Fruit fly (Drosophila melanogaster): ENCODE measurements around the gene Elo68beta.

Elo68beta gene

DNA sequence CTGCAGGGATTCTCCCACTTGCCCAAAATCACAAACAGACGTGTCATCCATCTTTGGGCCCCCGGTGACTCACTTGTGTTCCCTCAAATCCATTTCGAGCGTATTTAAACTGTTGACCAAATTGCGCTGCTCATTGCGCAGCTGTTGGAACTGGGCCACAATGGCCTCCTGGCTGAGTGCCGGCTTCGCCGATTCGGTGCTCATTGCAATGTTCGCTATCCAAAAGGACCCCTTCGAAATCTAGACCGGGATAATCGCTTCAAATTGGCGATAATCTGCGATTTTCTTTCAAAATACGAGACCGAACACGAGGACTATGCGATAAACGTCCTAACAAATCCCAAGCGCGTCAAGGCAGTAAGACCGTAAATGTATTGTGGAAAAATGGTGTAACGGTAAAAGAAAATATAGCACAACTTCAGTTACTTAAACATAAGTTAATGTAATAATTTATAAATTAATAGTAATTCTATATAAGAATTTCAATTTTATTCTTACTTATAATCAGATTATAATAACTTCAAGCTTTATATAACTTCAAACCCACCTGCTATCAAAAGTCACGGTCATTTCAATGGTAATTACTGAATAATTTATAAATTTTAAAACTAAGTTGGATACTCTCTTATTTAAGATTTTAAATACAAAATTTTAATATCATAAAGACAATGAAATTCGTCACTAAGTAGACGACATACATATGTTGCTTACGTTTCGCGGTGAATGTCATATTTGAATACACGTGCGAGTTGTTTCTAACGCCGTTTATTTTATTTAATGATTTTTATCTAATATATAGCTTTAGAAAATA is 27.2 kb downstream of the Elo68beta start, which contains the start of the genes Pfdn2 and Noc1 (continued):
- TF ChIP-seq lab (GFP tag; optimal IDR thresholded peaks at IDR 0.05) (no peak), CG11560 (tag; IDR thresholded peaks at IDR 0.05) (no peak), HLHmδ (GFP tag; optimal IDR thresholded peaks at IDR 0.05) (no peak), so (GFP tag; IDR thresholded peaks at IDR 0.05) (no peak), sug (tag; optimal IDR thresholded peaks at IDR 0.05) (peak; percentile 58), TFAM (GFP tag; optimal IDR thresholded peaks at IDR 0.05) (no peak), CG5245 (GFP tag; optimal IDR thresholded peaks at IDR 0.05) (no peak), CG17186 (GFP tag; optimal IDR thresholded peaks at IDR 0.05) (no peak), cas (GFP tag; IDR thresholded peaks at IDR 0.05) (0 out of 2 replicates have a peak, but pooled peaks have one; percentile 7), CG13775 (GFP tag; optimal IDR thresholded peaks at IDR 0.05) (peak; percentile 64), ac (GFP tag; optimal IDR thresholded peaks at IDR 0.05) (no peak), CG6654 (GFP tag; optimal IDR thresholded peaks at IDR 0.05) (no peak), CG8478 (optimal IDR thresholded peaks at IDR 0.05) (no peak), CG7928 (GFP tag; optimal IDR thresholded peaks at IDR 0.05) (no peak), Poxn (GFP tag; IDR thresholded peaks at IDR 0.05) (no peak), ATbp (GFP tag; optimal IDR thresholded peaks at IDR 0.05) (no peak), CG7357 (GFP tag; IDR thresholded peaks at IDR 0.05) (peak; percentile 49; the same call in 1 of the 3 replicates), gem (tag; optimal IDR thresholded peaks at IDR 0.05) (no peak), CG1024 (GFP tag; IDR thresholded peaks at IDR 0.05) (no peak)

DNA sequence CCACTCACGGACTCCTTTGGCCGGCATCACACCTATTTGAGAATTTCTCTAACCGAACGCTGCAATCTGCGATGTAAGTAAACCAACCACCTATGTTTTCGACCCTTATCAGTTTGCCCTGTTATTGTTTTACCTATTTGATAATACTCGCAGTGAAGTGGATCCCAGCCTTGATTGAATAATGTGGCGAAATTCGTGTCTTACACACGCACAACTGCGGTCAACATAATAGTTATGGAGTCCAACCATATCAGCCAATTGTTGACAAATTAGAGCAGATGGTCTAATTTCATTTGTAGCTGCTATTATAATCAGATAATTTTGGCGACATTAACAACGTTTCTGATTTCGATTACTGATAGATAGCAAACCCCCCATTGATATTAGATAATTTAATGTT is 30.4 kb downstream of the Elo68beta start:
- TF ChIP-seq nerfin-2 (GFP tag; IDR thresholded peaks at IDR 0.05; ENCODE audit: partially characterized antibody) (0 out of 2 replicates have a peak, but pooled peaks have one; percentile 27), mirr (GFP tag; optimal IDR thresholded peaks at IDR 0.05) (peak; percentile 79), grn (GFP tag; optimal IDR thresholded peaks at IDR 0.05) (peak; percentile 30), CG11696 (GFP tag; IDR thresholded peaks at IDR 0.05) (peak; percentile 83), exex (tag; optimal IDR thresholded peaks at IDR 0.05) (peak; percentile 79), al (GFP tag; IDR thresholded peaks at IDR 0.05) (no peak), Camta (GFP tag; optimal IDR thresholded peaks at IDR 0.05) (no peak), Med (GFP tag) (peak; percentile 18)

DNA sequence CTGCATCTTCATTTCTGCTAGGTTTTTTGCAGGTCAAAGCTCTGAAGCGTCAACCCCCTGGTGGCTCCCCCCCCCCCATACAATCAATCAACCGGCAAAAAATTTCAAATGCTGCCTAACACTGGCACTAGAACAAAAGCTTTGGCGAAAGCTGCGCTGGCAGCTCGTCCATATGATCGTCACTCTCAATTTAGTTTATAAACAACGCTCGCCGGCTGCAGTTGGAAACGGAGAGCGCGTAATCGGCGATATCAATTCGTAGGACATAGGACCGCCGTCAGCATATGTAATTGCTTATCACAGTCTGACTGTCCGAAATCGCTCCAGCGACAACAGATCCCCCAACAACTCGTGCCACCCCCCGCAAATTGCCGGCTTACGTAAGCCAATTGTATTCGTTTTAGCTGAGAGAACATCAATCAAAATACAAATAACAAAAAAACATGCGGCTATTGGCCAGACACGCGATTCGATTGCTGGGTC is 31.1 kb downstream of the Elo68beta start, which contains the start of gene Mocs1:
Mocs1 (plus strand) TSS at position 155 of the 483 bp plus-strand sequence.
- TF ChIP-seq repo (GFP tag; optimal IDR thresholded peaks at IDR 0.05), result no peak
- no peak for TF ChIP-seq CG32767 (GFP tag; IDR thresholded peaks at IDR 0.05)
- no peak for TF ChIP-seq Ada2b (GFP tag; IDR thresholded peaks at IDR 0.05)
- no peak for TF ChIP-seq CG14050 (GFP tag; IDR thresholded peaks at IDR 0.05)
- TF ChIP-seq CG43689 (GFP tag; IDR thresholded peaks at IDR 0.05), result no peak
- TF ChIP-seq Ravus (GFP tag; IDR thresholded peaks at IDR 0.05), result no peak
- TF ChIP-seq fru (optimal IDR thresholded peaks at IDR 0.05), result no peak
- no peak for TF ChIP-seq corto (GFP tag; optimal IDR thresholded peaks at IDR 0.05)
- no peak for TF ChIP-seq CG1647 (GFP tag; optimal IDR thresholded peaks at IDR 0.05)
- TF ChIP-seq Sry-β (GFP tag; optimal IDR thresholded peaks at IDR 0.05), result no peak
- TF ChIP-seq kni (GFP tag; optimal IDR thresholded peaks at IDR 0.05), result no peak
- TF ChIP-seq CG11093 (GFP tag; IDR thresholded peaks at IDR 0.05), result no peak
- TF ChIP-seq nerfin-2 (GFP tag; IDR thresholded peaks at IDR 0.05; ENCODE audit: partially characterized antibody), result no peak
- no peak for TF ChIP-seq al (GFP tag; IDR thresholded peaks at IDR 0.05)
- TF ChIP-seq her (GFP tag; optimal IDR thresholded peaks at IDR 0.05), result no peak
- TF ChIP-seq Fer3 (tag; optimal IDR thresholded peaks at IDR 0.05), result no peak
- TF ChIP-seq Med (GFP tag), result peak; percentile 75
- peak in 1 of 2 experiments; percentile 96 for TF ChIP-seq Pdp1 (GFP tag; optimal IDR thresholded peaks at IDR 0.05)
- no peak for TF ChIP-seq emc (GFP tag; optimal IDR thresholded peaks at IDR 0.05)
- no peak for TF ChIP-seq Atf3 (GFP tag; optimal IDR thresholded peaks at IDR 0.05)
- TF ChIP-seq crp (GFP tag; optimal IDR thresholded peaks at IDR 0.05), result peak in 1 of 2 experiments; percentile 77
- 0 out of 2 replicates have a peak, but pooled peaks have one; percentile 24 for TF ChIP-seq slbo (GFP tag; IDR thresholded peaks at IDR 0.05)
- no peak for TF ChIP-seq CG4730 (GFP tag; IDR thresholded peaks at IDR 0.05)
- no peak for TF ChIP-seq ap (GFP tag; IDR thresholded peaks at IDR 0.05)
